Worm (Caenorhabditis elegans) whole organism, early embryonic: ENCODE data around the gene txt-13.

Experiments used
- B0310.2 ChIP-seq: sonication (generic microtip); optimal IDR thresholded peaks from 2 replicates; lab custom pipeline; 2016; ENCODE audit warnings: mild to moderate bottlenecking, missing genetic modification characterization, missing compliant biosample characterization
- F13C5.2 ChIP-seq: sonication (generic microtip); optimal IDR thresholded peaks from 2 replicates; lab custom pipeline; 2017; ENCODE audit warnings: mild to moderate bottlenecking, missing genetic modification characterization, inconsistent platforms, missing compliant biosample characterization
- aly-1 ChIP-seq: sonication (generic microtip); optimal IDR thresholded peaks from 2 replicates; lab custom pipeline; 2016; ENCODE audit warnings: missing genetic modification characterization, missing compliant biosample characterization
- ama-1 ChIP-seq: fragments of 150-350 bp; optimal IDR thresholded peaks from 2 replicates; lab custom pipeline; 2014
- ceh-13 ChIP-seq: fragments of 200-800 bp; sonication (Bioruptor generic); optimal IDR thresholded peaks from 2 replicates; lab custom pipeline; 2018; ENCODE audit warnings: mild to moderate bottlenecking, missing genetic modification characterization, missing compliant biosample characterization
- ceh-36 ChIP-seq: sonication (generic microtip); optimal IDR thresholded peaks from 2 replicates; lab custom pipeline; 2016; ENCODE audit warnings: missing genetic modification characterization, inconsistent platforms, missing compliant biosample characterization
- ets-7 ChIP-seq: sonication (generic microtip); optimal IDR thresholded peaks from 2 replicates; lab custom pipeline; 2016; ENCODE audit warnings: missing genotype, missing genetic modification characterization, missing compliant biosample characterization
- flt-1 ChIP-seq: fragments of 200-800 bp; sonication (Bioruptor generic); IDR thresholded peaks from 2 replicates; pipeline ENCODE4 v1.3.6; 2022; ENCODE audit warnings: missing genetic modification characterization, missing compliant biosample characterization
- hmbx-1 ChIP-seq: sonication (generic microtip); optimal IDR thresholded peaks from 2 replicates; lab custom pipeline; 2016; ENCODE audit warnings: mild to moderate bottlenecking, missing genetic modification characterization, missing compliant biosample characterization
- hmg-4 ChIP-seq: fragments of 200-800 bp; sonication (Bioruptor generic); optimal IDR thresholded peaks from 2 replicates; lab custom pipeline; 2018; ENCODE audit warnings: mild to moderate bottlenecking, missing genetic modification characterization, missing compliant biosample characterization
- hnd-1 ChIP-seq: sonication (generic microtip); optimal IDR thresholded peaks from 2 replicates; lab custom pipeline; 2016; ENCODE audit warnings: missing genetic modification characterization, missing compliant biosample characterization
- pes-1 ChIP-seq: fragments of 200-800 bp; sonication (Bioruptor generic); IDR thresholded peaks from 2 replicates; pipeline ENCODE4 v1.3.6; 2022; ENCODE audit warnings: missing genetic modification reagents, missing genetic modification characterization, missing compliant biosample characterization
- scrt-1 ChIP-seq: fragments of 200-800 bp; sonication (Bioruptor generic); IDR thresholded peaks from 2 replicates; pipeline ENCODE4 v1.3.6; 2022; ENCODE audit warnings: missing genetic modification characterization, missing compliant biosample characterization
- sea-1 ChIP-seq: fragments of 200-800 bp; sonication (Bioruptor generic); conservative IDR thresholded peaks from 2 replicates; pipeline ENCODE4 v1.3.6; 2022; ENCODE audit warnings: missing genetic modification characterization, missing compliant biosample characterization
- tbx-11 ChIP-seq: fragments of 200-800 bp; sonication (Bioruptor generic); IDR thresholded peaks from 2 replicates; pipeline ENCODE4 v1.3.6; 2022; ENCODE audit warnings: missing genetic modification characterization, missing compliant biosample characterization
- tbx-37 ChIP-seq: fragments of 200-800 bp; sonication (Bioruptor generic); conservative IDR thresholded peaks from 2 replicates; pipeline ENCODE4 v1.3.6; 2022; ENCODE audit warnings: missing genetic modification reagents, missing genetic modification characterization, missing compliant biosample characterization
- tra-4 ChIP-seq: sonication (generic microtip); optimal IDR thresholded peaks from 2 replicates; lab custom pipeline; 2017; ENCODE audit warnings: missing genetic modification characterization, missing compliant biosample characterization

Gene txt-13

ce11 chrII:10543457-10544137 is 26.8 kb upstream of the txt-13 start:
- TF ChIP-seq scrt-1 (GFP tag; lab: Robert Waterston, UW) (0 out of 2 replicates have a peak, but pooled peaks have one; percentile 35), sea-1 (no peak)

ce11 chrII:10544374-10544908 is 26.0 kb upstream of the txt-13 start:
- TF ChIP-seq tra-4 (tag; lab: Kevin White, UChicago) (no peak), flt-1 (GFP tag; lab: Robert Waterston, UW) (no peak), ama-1 (lab: Kevin White, UChicago) (peak; percentile 22), tbx-37 (GFP tag; lab: Robert Waterston, UW) (no peak), aly-1 (tag; lab: Kevin White, UChicago) (no peak), hmg-4 (GFP tag; lab: Kevin White, UChicago) (no peak), hnd-1 (tag; lab: Kevin White, UChicago) (no peak), ets-7 (tag; lab: Kevin White, UChicago) (no peak), B0310.2 (no peak)

DNA sequence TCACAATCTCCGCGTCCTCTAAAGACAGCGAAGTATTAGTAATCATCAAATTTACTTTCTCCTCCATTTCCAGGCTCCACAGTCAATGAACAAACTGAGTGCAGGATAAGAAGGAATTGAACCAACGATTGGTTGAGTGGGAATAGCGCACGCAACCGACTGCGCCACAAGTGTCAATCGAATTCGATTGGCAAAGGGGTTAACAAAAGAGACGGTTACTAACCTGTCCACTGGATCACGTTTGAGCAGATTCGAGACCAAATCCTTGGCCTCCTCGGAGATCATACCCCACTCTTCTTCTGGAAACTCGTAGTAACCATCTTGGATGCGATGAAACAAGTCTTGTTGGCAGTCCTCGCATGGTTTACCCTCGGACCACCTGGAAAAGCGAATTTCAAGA is 25.2 kb upstream of the txt-13 start:
- no peak for TF ChIP-seq ets-7 (tag; lab: Kevin White, UChicago)
- no peak for TF ChIP-seq hmg-4 (GFP tag; lab: Kevin White, UChicago)
- no peak for TF ChIP-seq F13C5.2
- peak; percentile 30 for TF ChIP-seq ceh-13 (GFP tag; lab: Kevin White, UChicago)
- TF ChIP-seq pes-1 (GFP tag; lab: Robert Waterston, UW) = peak; percentile 73
- TF ChIP-seq aly-1 (tag; lab: Kevin White, UChicago) = no peak
- no peak for TF ChIP-seq tra-4 (tag; lab: Kevin White, UChicago)
- no peak for TF ChIP-seq hnd-1 (tag; lab: Kevin White, UChicago)
- TF ChIP-seq hmbx-1 = no peak
- TF ChIP-seq sea-1 = no peak
- TF ChIP-seq B0310.2 = no peak
- peak; percentile 34 for TF ChIP-seq ceh-36 (tag; lab: Kevin White, UChicago)
- no peak for TF ChIP-seq ama-1 (lab: Kevin White, UChicago)
- no peak for TF ChIP-seq tbx-11 (GFP tag; lab: Robert Waterston, UW)
- 0 out of 2 replicates have a peak, but pooled peaks have one; percentile 36 for TF ChIP-seq flt-1 (GFP tag; lab: Robert Waterston, UW)
- no peak for TF ChIP-seq tbx-37 (GFP tag; lab: Robert Waterston, UW)
- TF ChIP-seq scrt-1 (GFP tag; lab: Robert Waterston, UW) = no peak

DNA sequence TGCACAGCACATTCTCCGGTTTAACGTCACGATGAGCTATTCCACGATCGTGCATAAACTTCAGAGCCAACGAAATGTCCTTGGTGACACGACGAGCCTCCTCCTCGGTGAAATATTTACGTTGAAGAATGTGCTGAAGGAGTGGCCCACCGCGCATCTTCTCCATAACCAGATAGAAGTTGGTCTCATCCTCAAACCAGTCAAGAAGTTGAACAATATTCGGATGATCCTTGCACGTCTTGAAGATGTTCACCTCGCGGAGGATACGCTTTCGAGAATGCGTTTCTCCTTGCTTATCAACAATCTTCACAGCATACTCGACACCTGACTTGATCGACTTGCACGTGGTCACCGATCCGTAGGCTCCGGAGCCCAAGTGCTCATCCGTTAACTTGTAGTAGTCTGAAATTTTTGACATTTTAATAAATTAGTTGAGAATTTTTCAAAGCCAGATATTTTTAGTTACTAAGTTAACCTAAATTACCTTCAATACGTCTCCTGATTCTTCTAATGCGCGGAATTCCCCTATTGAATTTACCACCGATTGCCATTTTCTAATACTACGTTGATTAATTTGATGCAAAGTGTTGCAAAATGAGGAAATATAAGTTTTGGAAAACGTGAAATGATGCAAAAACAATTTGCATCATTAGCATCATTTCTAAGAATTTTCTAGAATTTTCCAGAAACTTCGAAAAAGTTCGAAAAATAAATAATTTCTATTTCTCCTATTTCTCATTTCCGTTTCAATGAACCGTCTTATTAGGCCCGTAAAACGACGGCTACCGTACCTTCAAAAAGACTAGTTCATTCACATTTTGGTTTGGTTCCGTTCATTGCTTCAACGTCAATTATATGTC is 24.2 kb upstream of the txt-13 start:
- TF ChIP-seq ets-7 (tag; lab: Kevin White, UChicago) = no peak
- TF ChIP-seq sea-1 = 0 out of 2 replicates have a peak, but pooled peaks have one; percentile 47
- TF ChIP-seq hnd-1 (tag; lab: Kevin White, UChicago) = no peak
- no peak for TF ChIP-seq B0310.2
- TF ChIP-seq flt-1 (GFP tag; lab: Robert Waterston, UW) = no peak
- TF ChIP-seq tbx-37 (GFP tag; lab: Robert Waterston, UW) = no peak

- TF ChIP-seq pes-1 (GFP tag; lab: Robert Waterston, UW) (no peak), aly-1 (tag; lab: Kevin White, UChicago) (no peak), F13C5.2 (no peak), hnd-1 (tag; lab: Kevin White, UChicago) (no peak), flt-1 (GFP tag; lab: Robert Waterston, UW) (no peak), tbx-11 (GFP tag; lab: Robert Waterston, UW) (no peak), tbx-37 (GFP tag; lab: Robert Waterston, UW) (no peak), sea-1 (no peak), tra-4 (tag; lab: Kevin White, UChicago) (no peak), ama-1 (lab: Kevin White, UChicago) (no peak), B0310.2 (no peak), hmg-4 (GFP tag; lab: Kevin White, UChicago) (no peak), scrt-1 (GFP tag; lab: Robert Waterston, UW) (no peak), ets-7 (tag; lab: Kevin White, UChicago) (no peak), hmbx-1 (no peak)
Observed at ce11 chrII:10546784-10547087, 23.7 kb upstream of the txt-13 start.

DNA sequence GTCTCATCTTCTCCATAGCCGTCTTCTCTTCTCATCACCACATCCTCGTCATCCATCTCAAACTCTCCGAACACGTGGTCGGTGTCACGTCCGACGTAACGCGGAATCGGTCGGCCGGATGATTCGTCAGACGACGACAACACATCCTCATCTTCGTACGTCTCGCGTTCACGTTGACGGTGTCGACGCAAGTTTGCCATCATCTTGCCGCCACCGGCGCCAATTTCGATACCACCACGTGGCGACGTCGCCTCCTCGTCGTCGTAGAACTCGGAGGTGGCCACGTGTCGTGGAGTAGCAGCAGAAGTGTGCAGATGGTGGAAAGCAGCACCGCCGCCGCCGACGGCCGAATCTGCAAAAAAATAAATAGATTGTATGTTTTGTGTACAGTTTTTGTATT is 23.1 kb upstream of the txt-13 start:
- TF ChIP-seq flt-1 (GFP tag; lab: Robert Waterston, UW) = no peak
- TF ChIP-seq ceh-13 (GFP tag; lab: Kevin White, UChicago) = no peak
- TF ChIP-seq B0310.2 = no peak
- no peak for TF ChIP-seq pes-1 (GFP tag; lab: Robert Waterston, UW)
- TF ChIP-seq ets-7 (tag; lab: Kevin White, UChicago) = no peak
- TF ChIP-seq scrt-1 (GFP tag; lab: Robert Waterston, UW) = no peak
- peak; percentile 43 for TF ChIP-seq aly-1 (tag; lab: Kevin White, UChicago)
- TF ChIP-seq tbx-11 (GFP tag; lab: Robert Waterston, UW) = no peak
- TF ChIP-seq hmg-4 (GFP tag; lab: Kevin White, UChicago) = no peak
- TF ChIP-seq tbx-37 (GFP tag; lab: Robert Waterston, UW) = no peak
- TF ChIP-seq F13C5.2 = no peak
- 0 out of 2 replicates have a peak, but pooled peaks have one; percentile 19 for TF ChIP-seq sea-1
- no peak for TF ChIP-seq hmbx-1
